Worm (Caenorhabditis elegans) whole organism, mixed stage, embryonic: ENCODE results near the gene Y45F3A.5.

Source experiments
- bed-3 ChIP-seq: fragments of 200-800 bp; sonication (Bioruptor generic); optimal IDR thresholded peaks from 3 replicates; lab custom pipeline; 2018; ENCODE audit warnings: mild to moderate bottlenecking, missing genetic modification characterization, moderate library complexity, missing compliant biosample characterization
- blmp-1 ChIP-seq: fragments of 150-350 bp; optimal IDR thresholded peaks from 2 replicates; lab custom pipeline; 2014; ENCODE audit warnings: missing biosample characterization, missing genetic modification characterization
- hlh-1 ChIP-seq: fragments of 150-350 bp; optimal IDR thresholded peaks from 2 replicates; lab custom pipeline; 2014; ENCODE audit warnings: missing biosample characterization, missing genetic modification reagents, missing genetic modification characterization
- lin-13 ChIP-seq: fragments of 150-350 bp; optimal IDR thresholded peaks from 2 replicates; lab custom pipeline; 2014; ENCODE audit warnings: missing biosample characterization, missing genetic modification characterization
- lsy-2 ChIP-seq: fragments of 150-350 bp; optimal IDR thresholded peaks from 2 replicates; lab custom pipeline; 2014; ENCODE audit warnings: missing biosample characterization, missing genetic modification characterization
- mep-1 ChIP-seq: fragments of 150-350 bp; optimal IDR thresholded peaks from 2 replicates; lab custom pipeline; 2017; ENCODE audit warnings: missing biosample characterization, missing genetic modification reagents, missing genetic modification characterization, inconsistent platforms
- mls-2 ChIP-seq: sonication (generic microtip); optimal IDR thresholded peaks from 2 replicates; lab custom pipeline; 2016; ENCODE audit warnings: mild to moderate bottlenecking, missing genetic modification characterization, moderate library complexity, missing compliant biosample characterization
- nhr-237 ChIP-seq: fragments of 150-350 bp; optimal IDR thresholded peaks from 2 replicates; lab custom pipeline; 2014; ENCODE audit warnings: missing biosample characterization, missing genetic modification characterization
- nhr-28 ChIP-seq: fragments of 150-350 bp; optimal IDR thresholded peaks from 2 replicates; lab custom pipeline; 2014; ENCODE audit warnings: missing biosample characterization, missing genetic modification characterization
- pha-4 ChIP-seq: fragments of 150-350 bp; optimal IDR thresholded peaks from 2 replicates; lab custom pipeline; 2018; ENCODE audit warnings: missing biosample characterization, missing genetic modification reagents, missing genetic modification characterization
- snpc-4 ChIP-seq: fragments of 150-350 bp; optimal IDR thresholded peaks from 2 replicates; lab custom pipeline; 2014; ENCODE audit warnings: missing biosample characterization, missing genetic modification characterization
- sptf-1 ChIP-seq: sonication (generic microtip); optimal IDR thresholded peaks from 2 replicates; lab custom pipeline; 2017; ENCODE audit warnings: mild to moderate bottlenecking, missing genetic modification characterization, moderate library complexity, missing compliant biosample characterization

DNA sequence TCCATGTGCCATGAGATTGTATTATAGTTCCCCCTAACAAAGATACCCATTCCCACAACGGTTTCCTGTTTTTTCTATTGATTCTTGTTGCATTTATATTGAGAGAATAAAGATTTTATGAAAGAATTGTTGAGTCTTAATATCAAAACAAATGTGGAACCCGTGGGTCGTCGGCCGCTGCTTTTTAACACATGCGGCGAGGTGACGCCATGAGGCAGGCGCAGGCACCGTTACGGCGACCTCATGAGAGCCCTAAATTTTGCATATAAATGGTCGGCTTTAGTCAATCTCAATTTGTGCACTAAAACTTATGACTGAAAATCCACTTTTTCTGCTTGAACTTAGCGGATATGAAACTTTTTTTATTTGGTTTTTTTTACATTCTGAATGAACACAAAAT, 48.6 kb downstream of the Y45F3A.5 start:
- TF ChIP-seq mep-1 (tag; lab: Kevin White, UChicago) (no peak), snpc-4 (tag; lab: Kevin White, UChicago) (no peak), sptf-1 (no peak), nhr-28 (no peak), hlh-1 (tag; lab: Kevin White, UChicago) (no peak), lsy-2 (tag; lab: Kevin White, UChicago) (no peak), lin-13 (tag; lab: Kevin White, UChicago) (no peak), blmp-1 (tag; lab: Kevin White, UChicago) (no peak), bed-3 (GFP tag; lab: Kevin White, UChicago) (no peak), mls-2 (tag; lab: Kevin White, UChicago) (no peak), pha-4 (tag; lab: Kevin White, UChicago) (no peak), nhr-237 (tag; lab: Kevin White, UChicago) (no peak)
